Fruit fly (Drosophila melanogaster): ENCODE results near the gene Surf6.

Gene Surf6

DNA sequence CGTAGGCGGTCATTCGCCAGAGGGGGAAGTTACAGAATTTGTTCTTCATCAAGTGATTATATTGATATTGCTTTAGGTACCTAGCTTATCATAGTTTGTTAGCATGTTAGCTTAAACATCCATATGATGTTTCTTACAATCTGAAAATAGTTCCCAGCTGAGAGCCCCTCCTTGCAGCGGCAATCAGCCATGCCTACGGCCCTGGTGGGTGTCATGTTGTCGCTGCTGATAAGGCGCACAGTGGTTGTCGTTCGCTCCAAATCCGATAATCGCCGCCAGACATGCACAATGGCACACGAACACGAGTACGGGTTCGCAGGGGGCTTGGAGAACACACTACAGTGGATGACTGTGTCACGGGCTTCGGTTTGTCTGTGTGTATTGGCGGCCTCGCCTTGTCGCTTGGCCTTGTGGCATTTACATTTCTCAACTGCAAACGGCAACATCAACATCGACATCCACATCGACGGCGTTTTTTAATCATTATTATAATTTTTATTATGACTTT lies 1.3 kb upstream of the Surf6 start (continued):
- TF ChIP-seq Usf (GFP tag; optimal IDR thresholded peaks at IDR 0.05) = peak; percentile 69
- TF ChIP-seq CG16863 (GFP tag; optimal IDR thresholded peaks at IDR 0.05) = peak; percentile 82
- TF ChIP-seq CG15514 (GFP tag; optimal IDR thresholded peaks at IDR 0.05) = peak; percentile 74
- TF ChIP-seq Dref (GFP tag; IDR thresholded peaks at IDR 0.05) = no peak
- TF ChIP-seq toy (GFP tag; IDR thresholded peaks at IDR 0.05) = peak; percentile 75
- peak; percentile 44; the same call in 1 of the 2 replicates for TF ChIP-seq wor (GFP tag; IDR thresholded peaks at IDR 0.05)
- peak; percentile 44 for TF ChIP-seq CG10267 (tag; optimal IDR thresholded peaks at IDR 0.05)
- peak; percentile 44 for TF ChIP-seq CG3995 (GFP tag; optimal IDR thresholded peaks at IDR 0.05)
- TF ChIP-seq CoRest (tag; optimal IDR thresholded peaks at IDR 0.05) = peak; percentile 79
- TF ChIP-seq Hr3 (GFP tag; optimal IDR thresholded peaks at IDR 0.05) = peak; percentile 67
- TF ChIP-seq danr (GFP tag; IDR thresholded peaks at IDR 0.05) = peak; percentile 82
- peak; percentile 28 for TF ChIP-seq CG18764 (GFP tag; optimal IDR thresholded peaks at IDR 0.05)
- TF ChIP-seq CkIIα-i1 (GFP tag; IDR thresholded peaks at IDR 0.05) = no peak
- TF ChIP-seq Lpt (GFP tag; optimal IDR thresholded peaks at IDR 0.05) = no peak

DNA sequence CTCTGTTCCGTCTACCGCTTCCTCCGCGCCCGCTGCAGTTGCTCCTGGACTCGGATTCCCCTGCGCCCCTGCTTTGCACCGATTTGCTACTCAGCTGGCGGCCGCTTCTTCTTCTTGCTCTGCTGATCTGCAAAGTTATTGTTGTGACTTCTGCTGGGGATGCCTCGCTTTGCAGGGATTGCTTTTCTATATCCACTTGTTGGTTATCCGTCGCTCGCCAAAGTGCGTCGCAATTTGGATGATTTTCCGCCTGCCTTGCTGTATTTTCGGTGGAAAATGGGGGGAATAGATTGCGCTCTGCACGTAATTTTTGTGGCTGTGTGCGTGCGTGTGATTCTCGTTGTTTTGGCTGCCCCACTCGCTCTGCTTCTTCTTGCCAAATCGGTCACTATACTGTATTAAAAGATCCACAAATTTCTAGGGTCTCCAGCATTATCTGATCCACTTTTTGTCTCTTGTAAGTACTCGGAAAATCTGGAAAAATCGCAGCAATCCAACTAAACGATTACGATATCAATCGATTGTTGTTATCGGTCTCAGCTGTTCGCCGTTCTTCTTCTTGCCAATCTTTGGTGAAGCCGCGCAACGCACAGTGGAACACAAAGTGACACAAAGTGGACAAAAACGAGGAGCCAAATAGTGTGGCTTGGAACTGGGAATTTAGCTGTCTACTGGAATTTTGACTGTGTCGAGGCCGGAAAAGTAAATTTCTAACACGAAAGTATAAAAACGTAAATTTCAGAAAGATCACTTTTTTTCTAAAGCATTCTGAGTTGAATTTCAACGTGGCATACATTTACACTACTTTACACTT lies 1.5 kb downstream of the Surf6 start, which contains the start of gene ClpX:
Gene ClpX (minus strand): TSS at position 764 of the 814 bp plus-strand sequence.
- no peak for TF ChIP-seq slp2 (GFP tag; optimal IDR thresholded peaks at IDR 0.05)
- TF ChIP-seq Dbx (GFP tag; IDR thresholded peaks at IDR 0.05) = no peak
- no peak for TF ChIP-seq CG6654 (GFP tag; optimal IDR thresholded peaks at IDR 0.05)
- TF ChIP-seq PHDP (tag; optimal IDR thresholded peaks at IDR 0.05) = peak; percentile 17
- TF ChIP-seq ind (GFP tag; optimal IDR thresholded peaks at IDR 0.05) = no peak
- no peak for TF ChIP-seq her (GFP tag; optimal IDR thresholded peaks at IDR 0.05)
- peak; percentile 26 for TF ChIP-seq nmo (GFP tag; optimal IDR thresholded peaks at IDR 0.05)
- peak; percentile 60 for TF ChIP-seq ato (GFP tag; IDR thresholded peaks at IDR 0.05; ENCODE audit: partially characterized antibody)
- 0 out of 2 replicates have a peak, but pooled peaks have one; percentile 14 for TF ChIP-seq Rfx (GFP tag; IDR thresholded peaks at IDR 0.05)
- 0 out of 2 replicates have a peak, but pooled peaks have one; percentile 23 for TF ChIP-seq CG2129 (GFP tag; IDR thresholded peaks at IDR 0.05; ENCODE audit: partially characterized antibody)
- no peak; the same call in 1 of the 2 replicates for TF ChIP-seq chm (GFP tag; IDR thresholded peaks at IDR 0.05)
- peak; percentile 48 for TF ChIP-seq CG1603 (tag; optimal IDR thresholded peaks at IDR 0.05)
- no peak for TF ChIP-seq D19B (GFP tag; optimal IDR thresholded peaks at IDR 0.05)
- peak; percentile 60 for TF ChIP-seq knrl (GFP tag; IDR thresholded peaks at IDR 0.05; ENCODE audit: partially characterized antibody)
- TF ChIP-seq sug (tag; optimal IDR thresholded peaks at IDR 0.05) = peak; percentile 42
- TF ChIP-seq Doc2 (GFP tag; IDR thresholded peaks at IDR 0.05) = no peak
- TF ChIP-seq CG6272 (GFP tag; IDR thresholded peaks at IDR 0.05) = no peak
- TF ChIP-seq Sry-β (GFP tag; optimal IDR thresholded peaks at IDR 0.05) = no peak
- no peak for TF ChIP-seq Lim3 (GFP tag; IDR thresholded peaks at IDR 0.05)
- peak; percentile 28; the same call in 1 of the 3 replicates for TF ChIP-seq zen2 (GFP tag; IDR thresholded peaks at IDR 0.05; ENCODE audit: partially characterized antibody)
- peak; percentile 17 for TF ChIP-seq CG3281 (GFP tag; optimal IDR thresholded peaks at IDR 0.05)
- TF ChIP-seq CG30403 (GFP tag; optimal IDR thresholded peaks at IDR 0.05) = no peak
- TF ChIP-seq crol (GFP tag; IDR thresholded peaks at IDR 0.05) = peak; percentile 70
- TF ChIP-seq CG14441 (GFP tag; IDR thresholded peaks at IDR 0.05) = no peak
- TF ChIP-seq Dp (GFP tag; optimal IDR thresholded peaks at IDR 0.05) = peak; percentile 51
- peak; percentile 59 for TF ChIP-seq tna (GFP tag; IDR thresholded peaks at IDR 0.05; ENCODE audit: partially characterized antibody)
- TF ChIP-seq CG6854 (GFP tag; optimal IDR thresholded peaks at IDR 0.05) = no peak
- TF ChIP-seq E2f2 (GFP tag; IDR thresholded peaks at IDR 0.05) = peak; percentile 35; the same call in 1 of the 2 replicates
- peak; percentile 20 for TF ChIP-seq Dek (tag; optimal IDR thresholded peaks at IDR 0.05)
- peak; percentile 23 for TF ChIP-seq CG9797 (GFP tag; optimal IDR thresholded peaks at IDR 0.05)
- TF ChIP-seq ttk (GFP tag; IDR thresholded peaks at IDR 0.05) = no peak
- peak; percentile 9 for TF ChIP-seq NfI (GFP tag; optimal IDR thresholded peaks at IDR 0.05)
- no peak for TF ChIP-seq Hmx (GFP tag; optimal IDR thresholded peaks at IDR 0.05)
- peak; percentile 80 for TF ChIP-seq CG13287 (GFP tag; IDR thresholded peaks at IDR 0.05; ENCODE audit: partially characterized antibody)
